Worm (Caenorhabditis elegans) whole organism, L1 larva: ENCODE data around the gene srw-1.
"Not testable (repeated sequence)": the region's sequence is repeated elsewhere in the genome, so short reads cannot be mapped to it uniquely, and the experiment has no call there.

ENCODE experiments used
- C04F5.9 ChIP-seq: sonication (generic microtip); optimal IDR thresholded peaks from 2 replicates; lab custom pipeline; 2016; ENCODE audit warnings: missing genetic modification characterization, missing compliant biosample characterization
- F16B12.6 ChIP-seq: fragments of 150-350 bp; optimal IDR thresholded peaks from 2 replicates; lab custom pipeline; 2014; ENCODE audit warnings: missing biosample characterization, missing genetic modification characterization
- aha-1 ChIP-seq: fragments of 150-350 bp; optimal IDR thresholded peaks from 2 replicates; lab custom pipeline; 2014; ENCODE audit warnings: missing biosample characterization, missing genetic modification characterization
- aly-2 ChIP-seq: fragments of 150-350 bp; optimal IDR thresholded peaks from 2 replicates; lab custom pipeline; 2014; ENCODE audit warnings: missing biosample characterization, missing genetic modification characterization
- ama-1 ChIP-seq: fragments of 150-350 bp; optimal IDR thresholded peaks from 2 replicates; lab custom pipeline; 2014
- ceh-82 ChIP-seq, 3 experiments: fragments of 150-350 bp in 1 of 3; sonication (generic microtip) in 2 of 3; optimal IDR thresholded peaks; 2 replicates each; lab custom pipeline; 2014 to 2017; ENCODE audit warnings: missing biosample characterization in 3 of 3, missing genetic modification characterization in 3 of 3
- dsc-1 ChIP-seq: sonication (generic microtip); optimal IDR thresholded peaks from 2 replicates; lab custom pipeline; 2016; ENCODE audit warnings: mild to moderate bottlenecking, missing genetic modification characterization, missing compliant biosample characterization
- efl-1 ChIP-seq, 4 experiments: fragments of 150-350 bp; optimal IDR thresholded peaks in 3 of 4; peaks in 1 of 4; 1 replicate in 1 of 4; 2 replicates in 3 of 4; lab custom pipeline; 2014; ENCODE audit warnings: missing biosample characterization in 2 of 4, missing genetic modification characterization in 2 of 4, missing genetic modification reagents in 2 of 4
- egl-27 ChIP-seq, 2 experiments: fragments of 150-350 bp in 1 of 2; sonication (generic microtip); optimal IDR thresholded peaks; 3 replicates each; lab custom pipeline; 2017 to 2018; ENCODE audit warnings: missing biosample characterization in 2 of 2, missing genetic modification characterization in 2 of 2, missing genetic modification reagents in 2 of 2
- elt-2 ChIP-seq: sonication (generic microtip); optimal IDR thresholded peaks from 2 replicates; lab custom pipeline; 2016; ENCODE audit warnings: missing genetic modification characterization, mild to moderate bottlenecking, inconsistent platforms, missing compliant biosample characterization, missing genetic modification reagents
- elt-3 ChIP-seq, 6 experiments: fragments of 150-350 bp in 1 of 6; sonication (generic microtip); optimal IDR thresholded peaks; 2 replicates each; lab custom pipeline; 2017 to 2018; ENCODE audit warnings: missing biosample characterization in 6 of 6, missing genetic modification characterization in 6 of 6, inconsistent platforms in 1 of 6
- fkh-10 ChIP-seq: sonication (generic microtip); optimal IDR thresholded peaks from 2 replicates; lab custom pipeline; 2017; ENCODE audit warnings: missing biosample characterization, missing genetic modification reagents, missing genetic modification characterization
- fkh-4 ChIP-seq: sonication (generic microtip); optimal IDR thresholded peaks from 2 replicates; lab custom pipeline; 2016; ENCODE audit warnings: missing compliant biosample characterization, missing genetic modification characterization, borderline replicate concordance
- fkh-8 ChIP-seq: sonication (generic microtip); optimal IDR thresholded peaks from 2 replicates; lab custom pipeline; 2016; ENCODE audit warnings: mild to moderate bottlenecking, missing genetic modification characterization, missing compliant biosample characterization
- hlh-4 ChIP-seq: sonication (generic microtip); optimal IDR thresholded peaks from 2 replicates; lab custom pipeline; 2016; ENCODE audit warnings: mild to moderate bottlenecking, missing genetic modification characterization, missing compliant biosample characterization
- lin-13 ChIP-seq: fragments of 150-350 bp; optimal IDR thresholded peaks from 2 replicates; lab custom pipeline; 2014; ENCODE audit warnings: missing biosample characterization, missing genetic modification reagents, missing genetic modification characterization
- mab-9 ChIP-seq: fragments of 200-800 bp; sonication (Bioruptor generic); IDR thresholded peaks from 2 replicates; pipeline ENCODE4 v1.3.6; 2022; ENCODE audit warnings: missing genetic modification reagents, missing genetic modification characterization, missing compliant biosample characterization
- nhr-11 ChIP-seq: fragments of 150-350 bp; optimal IDR thresholded peaks from 2 replicates; lab custom pipeline; 2014; ENCODE audit warnings: missing biosample characterization, missing genetic modification characterization
- nhr-20 ChIP-seq: sonication (generic microtip); optimal IDR thresholded peaks from 2 replicates; lab custom pipeline; 2016; ENCODE audit warnings: mild to moderate bottlenecking, missing genetic modification characterization, missing compliant biosample characterization
- nhr-237 ChIP-seq: fragments of 150-350 bp; optimal IDR thresholded peaks from 2 replicates; lab custom pipeline; 2014; ENCODE audit warnings: missing biosample characterization, missing genetic modification characterization
- nhr-28 ChIP-seq: fragments of 150-350 bp; optimal IDR thresholded peaks from 2 replicates; lab custom pipeline; 2014; ENCODE audit warnings: missing biosample characterization, missing genetic modification characterization
- nhr-47 ChIP-seq: sonication (generic microtip); optimal IDR thresholded peaks from 2 replicates; lab custom pipeline; 2016; ENCODE audit warnings: mild to moderate bottlenecking, missing genetic modification characterization, moderate library complexity, missing compliant biosample characterization
- nhr-76 ChIP-seq: sonication (generic microtip); optimal IDR thresholded peaks from 2 replicates; lab custom pipeline; 2017; ENCODE audit warnings: missing biosample characterization, missing genetic modification characterization
- pax-3 ChIP-seq: fragments of 200-800 bp; sonication (Bioruptor generic); optimal IDR thresholded peaks from 2 replicates; lab custom pipeline; 2018; ENCODE audit warnings: mild to moderate bottlenecking, missing genetic modification characterization, moderate library complexity, missing compliant biosample characterization
- pqm-1 ChIP-seq: sonication (generic microtip); optimal IDR thresholded peaks from 3 replicates; lab custom pipeline; 2017; ENCODE audit warnings: missing biosample characterization, missing genetic modification characterization
- rnt-1 ChIP-seq: sonication (generic microtip); optimal IDR thresholded peaks from 2 replicates; lab custom pipeline; 2016; ENCODE audit warnings: mild to moderate bottlenecking, missing genetic modification characterization, moderate library complexity, missing compliant biosample characterization
- skn-1 ChIP-seq: fragments of 150-350 bp; optimal IDR thresholded peaks from 2 replicates; lab custom pipeline; 2014; ENCODE audit warnings: missing biosample characterization, missing genetic modification characterization
- tlp-1 ChIP-seq: fragments of 150-350 bp; optimal IDR thresholded peaks from 2 replicates; lab custom pipeline; 2014; ENCODE audit warnings: missing biosample characterization, missing genetic modification characterization
- vab-15 ChIP-seq: sonication (generic microtip); optimal IDR thresholded peaks from 2 replicates; lab custom pipeline; 2017; ENCODE audit warnings: missing genotype, mild to moderate bottlenecking, missing genetic modification characterization, missing compliant biosample characterization

srw-1 gene

ce11 chrV:15211869-15212268 lies 13.8 kb downstream of the srw-1 start, which contains the start of gene sri-24:
sri-24 (plus strand) TSS chrV:15212169.
- not testable (repeated sequence) for TF ChIP-seq hlh-4 (tag; lab: Kevin White, UChicago); dsc-1; lin-13
- TF ChIP-seq, all 84 proteins: peak for 0; not testable (repeated sequence) for 84

ce11 chrV:15215175-15215574 lies 17.1 kb downstream of the srw-1 start, which contains the start of gene sri-26:
sri-26 (plus strand) TSS chrV:15215475.
- TF ChIP-seq nhr-11; pqm-1 (tag; lab: Kevin White, UChicago); skn-1 (tag; lab: Kevin White, UChicago): not testable (repeated sequence)
- TF ChIP-seq, all 84 proteins: peak for 0; not testable (repeated sequence) for 84

- no peak for TF ChIP-seq elt-3 (tag; optimal IDR thresholded peaks at IDR 0.05; lab: Kevin White, UChicago)
These were observed 18.6 kb downstream of the srw-1 start, which contains the start of gene sri-25 for ce11 chrV:15216705-15217104. sri-25 (plus strand) TSS chrV:15217005.

- TF ChIP-seq aha-1 (tag; lab: Kevin White, UChicago) (no peak), mab-9 (no peak), aly-2 (tag; lab: Kevin White, UChicago) (no peak), vab-15 (tag; lab: Kevin White, UChicago) (no peak), fkh-10 (no peak), ama-1 (lab: Kevin White, UChicago) (no peak), nhr-11 (no peak), ceh-82 (tag; optimal IDR thresholded peaks at IDR 0.05; lab: Kevin White, UChicago) (no peak)
These were observed 23.3 kb downstream of the srw-1 start, which contains the start of gene irld-25 for ce11 chrV:15221330-15221729. irld-25 (plus strand) TSS chrV:15221630.

- TF ChIP-seq fkh-8 (no peak), nhr-28 (tag; lab: Kevin White, UChicago) (no peak)
These were observed 25.6 kb downstream of the srw-1 start, which contains the start of gene srw-24 for ce11 chrV:15223668-15224067. srw-24 (plus strand) TSS chrV:15223968.

- TF ChIP-seq nhr-28 (tag; lab: Kevin White, UChicago): no peak
- no peak for TF ChIP-seq nhr-47
- TF ChIP-seq nhr-76 (tag; lab: Kevin White, UChicago): no peak
- no peak for TF ChIP-seq egl-27 (tag; optimal IDR thresholded peaks at IDR 0.05; lab: Kevin White, UChicago)
- TF ChIP-seq nhr-237: no peak
- no peak for TF ChIP-seq fkh-4 (tag; lab: Kevin White, UChicago)
- TF ChIP-seq rnt-1 (tag; lab: Kevin White, UChicago): no peak
- TF ChIP-seq F16B12.6: no peak
These were observed 27.6 kb downstream of the srw-1 start, which contains the start of gene srw-14 for ce11 chrV:15225650-15226049. srw-14 (plus strand) TSS chrV:15225950.

ce11 chrV:15226206-15226605 lies 28.2 kb downstream of the srw-1 start:
- peak; percentile 79 for TF ChIP-seq elt-2 (tag; lab: Kevin White, UChicago)
- TF ChIP-seq egl-27 (tag; optimal IDR thresholded peaks at IDR 0.05; lab: Kevin White, UChicago): no peak
- TF ChIP-seq tlp-1 (tag; lab: Kevin White, UChicago): peak; percentile 45

ce11 chrV:15230243-15230642 lies 32.2 kb downstream of the srw-1 start, which contains the start of gene srw-15:
srw-15 (plus strand) TSS chrV:15230543.
- TF ChIP-seq efl-1 (optimal IDR thresholded peaks at IDR 0.05; lab: Kevin White, UChicago) (no peak), efl-1 (GFP tag; optimal IDR thresholded peaks at IDR 0.05 in 1 of 2; lab: Kevin White, UChicago) (peak in 1 of 2 experiments; percentile 60), C04F5.9 (tag; lab: Kevin White, UChicago) (no peak), nhr-20 (tag; lab: Kevin White, UChicago) (no peak), pax-3 (tag; lab: Kevin White, UChicago) (no peak)
